Fruit fly (Drosophila melanogaster) whole organism, embryonic: ENCODE results near the gene Sgp.

Source experiments
- Aef1 ChIP-seq: fragments of 200-800 bp; sonication (Bioruptor generic); IDR thresholded peaks from 3 replicates; pipeline ENCODE4 v1.3.6; 2022; ENCODE audit warnings: missing biosample characterization, missing genetic modification characterization
- Atf6 ChIP-seq: fragments of 200-800 bp; sonication (Bioruptor generic); IDR thresholded peaks from 2 replicates; pipeline ENCODE4 v1.3.6; 2022; ENCODE audit warnings: missing biosample characterization, missing genetic modification characterization
- Awh ChIP-seq: fragments of 200-800 bp; sonication (Bioruptor generic); IDR thresholded peaks from 2 replicates; pipeline ENCODE4, ENCODE4 v1.3.6; 2022; ENCODE audit warnings: missing biosample characterization, missing genetic modification characterization
- Bgb ChIP-seq: fragments of 200-800 bp; sonication (Bioruptor generic); IDR thresholded peaks from 2 replicates; pipeline ENCODE4 v1.3.6; 2022; ENCODE audit warnings: missing biosample characterization, missing genetic modification characterization; ENCODE audit not compliant: partially characterized antibody
- BtbVII ChIP-seq: fragments of 200-800 bp; sonication (Bioruptor generic); optimal IDR thresholded peaks from 3 replicates; lab custom pipeline; 2017; ENCODE audit warnings: missing biosample characterization, mild to moderate bottlenecking, missing genetic modification characterization
- CG10959 ChIP-seq: fragments of 200-800 bp; sonication (Bioruptor generic); IDR thresholded peaks from 2 replicates; pipeline ENCODE4 v1.3.6; 2022; ENCODE audit warnings: missing biosample characterization, missing genetic modification characterization
- CG10979 ChIP-seq: fragments of 200-800 bp; sonication (Bioruptor generic); optimal IDR thresholded peaks from 2 replicates; lab custom pipeline; 2018; ENCODE audit warnings: missing biosample characterization, mild to moderate bottlenecking, missing genetic modification characterization, moderate library complexity
- CG12769 ChIP-seq: fragments of 200-800 bp; sonication (Bioruptor generic); optimal IDR thresholded peaks from 2 replicates; lab custom pipeline; 2019; ENCODE audit warnings: missing biosample characterization, mild to moderate bottlenecking, missing genetic modification characterization, moderate library complexity
- CG13123 ChIP-seq: fragments of 200-800 bp; sonication (Bioruptor generic); optimal IDR thresholded peaks from 2 replicates; lab custom pipeline; 2016; ENCODE audit warnings: missing biosample characterization, missing genetic modification characterization
- CG13287 ChIP-seq: fragments of 200-800 bp; sonication (Bioruptor generic); IDR thresholded peaks from 2 replicates; pipeline ENCODE4 v1.3.6; 2022; ENCODE audit warnings: missing biosample characterization, missing genetic modification characterization; ENCODE audit not compliant: partially characterized antibody
- CG14710 ChIP-seq: fragments of 200-800 bp; sonication (Bioruptor generic); optimal IDR thresholded peaks from 3 replicates; lab custom pipeline; 2019; ENCODE audit warnings: missing biosample characterization, mild to moderate bottlenecking, missing genetic modification characterization, moderate library complexity
- CG17361 ChIP-seq: fragments of 200-800 bp; sonication (Bioruptor generic); IDR thresholded peaks from 3 replicates; pipeline ENCODE4 v1.3.6; 2022; ENCODE audit warnings: missing biosample characterization, missing genetic modification characterization
- CG17829 ChIP-seq: fragments of 200-800 bp; optimal IDR thresholded peaks from 2 replicates; lab custom pipeline; 2019; ENCODE audit warnings: missing biosample characterization, mild to moderate bottlenecking, missing genetic modification characterization, moderate library complexity
- CG2120 ChIP-seq: fragments of 200-800 bp; sonication (Bioruptor generic); optimal IDR thresholded peaks from 3 replicates; lab custom pipeline; 2016; ENCODE audit warnings: missing biosample characterization, missing genetic modification characterization
- CG3065 ChIP-seq: fragments of 200-800 bp; sonication (Bioruptor generic); optimal IDR thresholded peaks from 2 replicates; lab custom pipeline; 2016; ENCODE audit warnings: missing biosample characterization, missing genetic modification characterization
- CG31441 ChIP-seq: fragments of 200-800 bp; sonication (Bioruptor generic); IDR thresholded peaks from 2 replicates; pipeline ENCODE4 v1.3.6; 2022; ENCODE audit warnings: missing biosample characterization, missing genetic modification characterization
- CG32532 ChIP-seq: fragments of 200-800 bp; sonication (Bioruptor generic); IDR thresholded peaks from 2 replicates; pipeline ENCODE4 v1.3.6; 2022; ENCODE audit warnings: missing biosample characterization, missing genetic modification characterization
- CG4424 ChIP-seq: fragments of 200-800 bp; sonication (Bioruptor generic); optimal IDR thresholded peaks from 3 replicates; lab custom pipeline; 2016; ENCODE audit warnings: missing biosample characterization, missing genetic modification characterization
- CG4707 ChIP-seq: fragments of 200-800 bp; sonication (Bioruptor generic); optimal IDR thresholded peaks from 2 replicates; lab custom pipeline; 2018; ENCODE audit warnings: missing biosample characterization, mild to moderate bottlenecking, missing genetic modification characterization, moderate library complexity
- CG7556 ChIP-seq: fragments of 200-800 bp; sonication (Bioruptor generic); optimal IDR thresholded peaks from 2 replicates; lab custom pipeline; 2017; ENCODE audit warnings: missing biosample characterization, mild to moderate bottlenecking, missing genetic modification characterization
- CG7839 ChIP-seq: fragments of 200-800 bp; sonication (Bioruptor generic); optimal IDR thresholded peaks from 3 replicates; lab custom pipeline; 2018; ENCODE audit warnings: missing biosample characterization, mild to moderate bottlenecking, missing genetic modification characterization, moderate library complexity
- CG7963 ChIP-seq: fragments of 200-800 bp; sonication (Bioruptor generic); IDR thresholded peaks from 3 replicates; pipeline ENCODE4 v1.3.6; 2022; ENCODE audit warnings: missing biosample characterization, missing genetic modification characterization; ENCODE audit not compliant: partially characterized antibody
- CG8388 ChIP-seq: fragments of 200-800 bp; sonication (Bioruptor generic); optimal IDR thresholded peaks from 2 replicates; lab custom pipeline; 2019; ENCODE audit warnings: missing biosample characterization, mild to moderate bottlenecking, missing genetic modification characterization, moderate library complexity
- CG9727 ChIP-seq: fragments of 200-800 bp; sonication (Bioruptor generic); optimal IDR thresholded peaks from 3 replicates; lab custom pipeline; 2017; ENCODE audit warnings: missing biosample characterization, mild to moderate bottlenecking, missing genetic modification characterization
- Dek ChIP-seq: fragments of 200-800 bp; sonication (Bioruptor generic); optimal IDR thresholded peaks from 3 replicates; lab custom pipeline; 2019; ENCODE audit warnings: missing biosample characterization, mild to moderate bottlenecking, missing genetic modification characterization, moderate library complexity
- Dref ChIP-seq: fragments of 200-800 bp; sonication (Bioruptor generic); IDR thresholded peaks from 2 replicates; pipeline ENCODE4 v1.3.6; 2022; ENCODE audit warnings: missing biosample characterization, missing genetic modification characterization
- GATAe ChIP-seq: fragments of 200-800 bp; sonication (Bioruptor generic); conservative IDR thresholded peaks from 2 replicates; pipeline ENCODE4 v1.3.6; 2022; ENCODE audit warnings: missing biosample characterization, missing genetic modification characterization
- H2.0 ChIP-seq: fragments of 200-800 bp; sonication (Bioruptor generic); IDR thresholded peaks from 2 replicates; pipeline ENCODE4 v1.3.6; 2022; ENCODE audit warnings: missing biosample characterization, missing genetic modification characterization
- HLHmδ ChIP-seq: fragments of 200-800 bp; sonication (Bioruptor generic); optimal IDR thresholded peaks from 2 replicates; lab custom pipeline; 2018; ENCODE audit warnings: missing biosample characterization, mild to moderate bottlenecking, missing genetic modification characterization, moderate library complexity
- Hmx ChIP-seq: fragments of 200-800 bp; sonication (Bioruptor generic); optimal IDR thresholded peaks from 2 replicates; lab custom pipeline; 2016; ENCODE audit warnings: missing biosample characterization, missing genetic modification characterization
- Sin3A ChIP-seq: fragments of >200 bp; optimal IDR thresholded peaks from 2 replicates; lab custom pipeline; 2018
- bcd ChIP-seq: fragments of 200-800 bp; sonication (Bioruptor generic); optimal IDR thresholded peaks from 2 replicates; lab custom pipeline; 2017; ENCODE audit warnings: missing biosample characterization, mild to moderate bottlenecking, missing genetic modification characterization
- bigmax ChIP-seq: fragments of 200-800 bp; sonication (Bioruptor generic); optimal IDR thresholded peaks from 2 replicates; lab custom pipeline; 2018; ENCODE audit warnings: missing biosample characterization, mild to moderate bottlenecking, missing genetic modification characterization
- chif ChIP-seq, 2 experiments: fragments of 200-800 bp; sonication (Bioruptor generic); optimal IDR thresholded peaks; 3 replicates each; lab custom pipeline; 2016; ENCODE audit warnings: missing biosample characterization in 2 of 2, missing genetic modification characterization in 2 of 2
- da ChIP-seq: fragments of 200-800 bp; sonication (Bioruptor generic); optimal IDR thresholded peaks from 2 replicates; lab custom pipeline; 2016; ENCODE audit warnings: missing biosample characterization, missing genetic modification characterization
- gsb-n ChIP-seq: fragments of 200-800 bp; sonication (Bioruptor generic); optimal IDR thresholded peaks from 3 replicates; lab custom pipeline; 2018; ENCODE audit warnings: missing biosample characterization, mild to moderate bottlenecking, missing genetic modification characterization
- ham ChIP-seq: fragments of 200-800 bp; sonication (Bioruptor generic); IDR thresholded peaks from 2 replicates; pipeline ENCODE4 v1.3.6; 2022; ENCODE audit warnings: missing biosample characterization, missing genetic modification characterization
- her ChIP-seq: fragments of 200-800 bp; sonication (Bioruptor generic); optimal IDR thresholded peaks from 2 replicates; lab custom pipeline; 2016; ENCODE audit warnings: missing biosample characterization, missing genetic modification characterization
- ken ChIP-seq: fragments of 200-800 bp; sonication (Bioruptor generic); IDR thresholded peaks from 3 replicates; pipeline ENCODE4 v1.3.6; 2022; ENCODE audit warnings: missing biosample characterization, missing genetic modification characterization
- lilli ChIP-seq: fragments of 200-800 bp; sonication (Bioruptor generic); optimal IDR thresholded peaks from 3 replicates; lab custom pipeline; 2016; ENCODE audit warnings: missing biosample characterization, missing genetic modification characterization
- nerfin-1 ChIP-seq: fragments of 200-800 bp; sonication (Bioruptor generic); optimal IDR thresholded peaks from 3 replicates; lab custom pipeline; 2019; ENCODE audit warnings: missing biosample characterization, mild to moderate bottlenecking, missing genetic modification characterization, moderate library complexity
- pnt ChIP-seq: fragments of 200-800 bp; sonication (Bioruptor generic); optimal IDR thresholded peaks from 3 replicates; lab custom pipeline; 2016; ENCODE audit warnings: missing biosample characterization, missing genetic modification characterization
- prd ChIP-seq, 3 experiments: fragments of >200 bp in 2 of 3; fragments of 200-800 bp in 1 of 3; sonication (Bioruptor generic) in 1 of 3; optimal IDR thresholded peaks in 2 of 3; IDR thresholded peaks in 1 of 3; 2 replicates in 2 of 3; 3 replicates in 1 of 3; pipeline versions ENCODE4 v1.3.6 to Lab custom; 2017 to 2022; ENCODE audit warnings: missing biosample characterization in 1 of 3, missing genetic modification characterization in 1 of 3
- scrt ChIP-seq: fragments of 200-800 bp; sonication (Bioruptor generic); optimal IDR thresholded peaks from 2 replicates; lab custom pipeline; 2018; ENCODE audit warnings: missing biosample characterization, mild to moderate bottlenecking, missing genetic modification characterization, moderate library complexity
- sd ChIP-seq: fragments of 200-800 bp; sonication (Bioruptor generic); optimal IDR thresholded peaks from 3 replicates; lab custom pipeline; 2018; ENCODE audit warnings: missing biosample characterization, mild to moderate bottlenecking, missing genetic modification characterization, moderate library complexity
- sisA ChIP-seq: fragments of 200-800 bp; sonication (Bioruptor generic); IDR thresholded peaks from 2 replicates; pipeline ENCODE4 v1.3.6; 2022; ENCODE audit warnings: missing biosample characterization, missing genetic modification characterization
- sr ChIP-seq: fragments of 200-800 bp; sonication (Bioruptor generic); IDR thresholded peaks from 3 replicates; pipeline ENCODE4 v1.3.6; 2022; ENCODE audit warnings: missing biosample characterization, missing genetic modification characterization
- sug ChIP-seq: fragments of 200-800 bp; optimal IDR thresholded peaks from 2 replicates; lab custom pipeline; 2019; ENCODE audit warnings: missing biosample characterization, mild to moderate bottlenecking, missing genetic modification characterization, moderate library complexity
- toy ChIP-seq: fragments of 200-800 bp; sonication (Bioruptor generic); IDR thresholded peaks from 2 replicates; pipeline ENCODE4 v1.3.6; 2022; ENCODE audit warnings: missing biosample characterization, missing genetic modification characterization
- trem ChIP-seq: fragments of 200-800 bp; optimal IDR thresholded peaks from 3 replicates; lab custom pipeline; 2019; ENCODE audit warnings: missing biosample characterization, mild to moderate bottlenecking, missing genetic modification characterization, moderate library complexity
- z ChIP-seq: fragments of 200-800 bp; sonication (Bioruptor generic); IDR thresholded peaks from 3 replicates; pipeline ENCODE4 v1.3.6; 2022; ENCODE audit warnings: missing biosample characterization, missing genetic modification characterization

Gene Sgp

DNA sequence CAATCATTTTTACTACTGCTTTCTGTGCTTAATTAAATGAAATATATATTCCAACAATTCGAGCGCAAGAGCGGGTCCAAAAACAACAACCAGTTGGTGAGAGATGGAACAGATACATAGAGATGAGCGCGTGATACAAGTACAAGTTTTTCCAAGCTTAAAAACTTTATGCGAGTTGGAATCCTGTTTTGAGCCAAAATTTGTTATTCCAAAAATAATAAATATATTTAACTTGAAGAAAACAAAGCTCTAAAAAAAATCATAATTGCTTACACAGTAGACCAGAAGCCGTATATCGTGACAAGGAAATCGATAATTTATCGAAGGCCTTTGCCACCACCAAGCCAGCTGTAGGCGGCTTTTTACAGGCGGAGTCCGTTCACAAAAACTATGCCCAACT is 4.7 kb upstream of the Sgp start, which contains the start of the genes CG13097 and PIG-U (continued):
- TF ChIP-seq CG7839 (tag; lab: Kevin White, UChicago) = peak; percentile 75
- peak; percentile 88 for TF ChIP-seq Aef1 (GFP tag; lab: Robert Waterston, UW)
- TF ChIP-seq CG3065 (GFP tag; lab: Kevin White, UChicago) = peak; percentile 53
- peak; percentile 88 for TF ChIP-seq sug (tag; lab: Kevin White, UChicago)
- peak; percentile 71 for TF ChIP-seq Sin3A (lab: Kevin White, UChicago)
- TF ChIP-seq CG32532 = peak; percentile 83
- peak; percentile 66 for TF ChIP-seq scrt (GFP tag; lab: Kevin White, UChicago)
- peak; percentile 64 for TF ChIP-seq pnt (GFP tag; lab: Kevin White, UChicago)
- peak; percentile 85 for TF ChIP-seq Bgb (GFP tag; lab: Robert Waterston, UW)
- TF ChIP-seq CG10979 (tag; lab: Kevin White, UChicago) = peak; percentile 72
- peak; percentile 79 for TF ChIP-seq H2.0 (GFP tag; lab: Robert Waterston, UW)
- no peak for TF ChIP-seq bigmax
- peak; percentile 98 for TF ChIP-seq CG13287 (GFP tag; lab: Robert Waterston, UW)
- TF ChIP-seq nerfin-1 (tag; lab: Kevin White, UChicago) = peak; percentile 75
- TF ChIP-seq CG12769 (tag; lab: Kevin White, UChicago) = peak; percentile 24
- peak; percentile 50 for TF ChIP-seq BtbVII (GFP tag; lab: Kevin White, UChicago)
- TF ChIP-seq gsb-n (tag; lab: Kevin White, UChicago) = no peak
- peak; percentile 84; the same call in 2 of the 3 replicates for TF ChIP-seq ken
- TF ChIP-seq bcd (GFP tag; lab: Kevin White, UChicago) = no peak
- no peak for TF ChIP-seq GATAe
- TF ChIP-seq prd (optimal IDR thresholded peaks at IDR 0.05; lab: Kevin White, UChicago) = no peak
- TF ChIP-seq prd (GFP tag; IDR thresholded peaks at IDR 0.05; lab: Robert Waterston, UW) = peak; percentile 90
- peak; percentile 35 for TF ChIP-seq Hmx (GFP tag; lab: Kevin White, UChicago)
- TF ChIP-seq chif (GFP tag; optimal IDR thresholded peaks at IDR 0.05; lab: Kevin White, UChicago) = peak; percentile 43 to 71
- TF ChIP-seq da (GFP tag; lab: Kevin White, UChicago) = peak; percentile 39
- no peak for TF ChIP-seq z (GFP tag; lab: Robert Waterston, UW)
- TF ChIP-seq CG31441 (GFP tag; lab: Robert Waterston, UW) = peak; percentile 79
- TF ChIP-seq HLHmδ = no peak
- no peak for TF ChIP-seq her
- peak; percentile 87 for TF ChIP-seq CG4424 (GFP tag; lab: Kevin White, UChicago)
- TF ChIP-seq sr (GFP tag; lab: Robert Waterston, UW) = no peak
- peak; percentile 63 for TF ChIP-seq CG13123 (GFP tag; lab: Kevin White, UChicago)
- peak; percentile 79 for TF ChIP-seq Dref (GFP tag; lab: Robert Waterston, UW)
- peak; percentile 80 for TF ChIP-seq CG17361 (GFP tag; lab: Robert Waterston, UW)
- peak; percentile 70 for TF ChIP-seq CG8388 (GFP tag; lab: Kevin White, UChicago)
- peak; percentile 91 for TF ChIP-seq trem (tag; lab: Kevin White, UChicago)
- TF ChIP-seq lilli = peak; percentile 95
- TF ChIP-seq Awh (GFP tag; lab: Robert Waterston, UW) = 0 out of 2 replicates have a peak, but pooled peaks have one; percentile 13
- no peak for TF ChIP-seq CG4707 (GFP tag; lab: Kevin White, UChicago)
- TF ChIP-seq CG9727 (GFP tag; lab: Kevin White, UChicago) = peak; percentile 77
- peak; percentile 92 for TF ChIP-seq CG2120 (GFP tag; lab: Kevin White, UChicago)
- TF ChIP-seq ham (GFP tag; lab: Robert Waterston, UW) = no peak
- peak; percentile 71 for TF ChIP-seq Dek (tag; lab: Kevin White, UChicago)
- peak; percentile 78; the same call in 2 of the 3 replicates for TF ChIP-seq CG7963 (GFP tag; lab: Robert Waterston, UW)
- TF ChIP-seq sd (tag; lab: Kevin White, UChicago) = no peak
- peak; percentile 89 for TF ChIP-seq CG14710
- TF ChIP-seq CG7556 (GFP tag; lab: Kevin White, UChicago) = peak; percentile 70
- TF ChIP-seq Atf6 (GFP tag; lab: Robert Waterston, UW) = peak; percentile 85
- peak; percentile 76 for TF ChIP-seq sisA (GFP tag; lab: Robert Waterston, UW)
- no peak for TF ChIP-seq toy (GFP tag; lab: Robert Waterston, UW)
- TF ChIP-seq CG17829 = peak; percentile 90
- TF ChIP-seq CG10959 (GFP tag; lab: Robert Waterston, UW) = peak; percentile 58; the same call in 1 of the 2 replicates
